Worm (Caenorhabditis elegans) whole organism, young adult: ENCODE data around the gene T19H12.6.

ENCODE experiments used
- F49E8.2 ChIP-seq: sonication (generic microtip); optimal IDR thresholded peaks from 3 replicates; lab custom pipeline; 2017; ENCODE audit warnings: missing genetic modification characterization, mild to moderate bottlenecking, missing compliant biosample characterization, antibody characterized with exemption, moderate library complexity; ENCODE audit not compliant: insufficient read depth
- die-1 ChIP-seq: sonication (generic microtip); optimal IDR thresholded peaks from 2 replicates; lab custom pipeline; 2016; ENCODE audit warnings: missing genotype, mild to moderate bottlenecking, missing genetic modification characterization, missing compliant biosample characterization
- efl-1 ChIP-seq: fragments of 150-350 bp; optimal IDR thresholded peaks from 2 replicates; lab custom pipeline; 2014; ENCODE audit warnings: missing biosample characterization, missing genetic modification reagents, missing genetic modification characterization
- lin-26 ChIP-seq: fragments of 200-800 bp; sonication (Bioruptor generic); IDR thresholded peaks from 2 replicates; pipeline ENCODE4 v1.3.6; 2022; ENCODE audit warnings: missing genetic modification reagents, missing genetic modification characterization, missing compliant biosample characterization
- pbrm-1 ChIP-seq: fragments of 200-800 bp; sonication (Bioruptor generic); IDR thresholded peaks from 2 replicates; pipeline ENCODE4 v1.3.6; 2022; ENCODE audit warnings: missing genetic modification reagents, missing genetic modification characterization, missing compliant biosample characterization
- xnd-1 ChIP-seq: sonication (generic microtip); optimal IDR thresholded peaks from 2 replicates; lab custom pipeline; 2016; ENCODE audit warnings: missing genotype, missing genetic modification reagents, missing genetic modification characterization, missing compliant biosample characterization

DNA sequence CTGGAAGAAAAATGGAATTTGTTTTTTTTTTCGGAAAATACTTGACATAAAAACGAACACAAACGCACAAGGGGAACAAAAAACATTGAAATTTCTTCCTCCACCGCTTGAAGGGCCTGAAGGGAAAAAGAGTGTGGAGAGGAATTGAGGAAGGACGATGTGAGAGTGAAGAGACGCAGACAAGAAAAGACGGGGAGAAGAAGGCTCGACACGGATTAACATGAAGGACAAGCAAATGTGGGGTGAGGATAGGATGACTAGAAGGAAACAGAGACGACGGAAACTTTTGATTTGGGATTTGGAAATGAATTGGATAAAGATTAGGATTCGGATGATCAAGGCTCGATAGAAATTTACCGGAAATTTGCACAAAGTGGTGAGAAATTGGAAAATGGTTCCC is 17.0 kb downstream of the T19H12.6 start:
- no peak for TF ChIP-seq lin-26
- no peak for TF ChIP-seq die-1 (tag; lab: Kevin White, UChicago)
- no peak for TF ChIP-seq pbrm-1
- no peak for TF ChIP-seq xnd-1 (tag; lab: Kevin White, UChicago)
- no peak for TF ChIP-seq efl-1 (GFP tag; lab: Kevin White, UChicago)
- no peak for TF ChIP-seq F49E8.2 (tag; lab: Kevin White, UChicago)
